Fruit fly (Drosophila melanogaster) whole organism, embryonic: ENCODE measurements around the gene Clbn.

ENCODE experiments used
- CG12104 ChIP-seq: fragments of 200-800 bp; sonication (Bioruptor generic); optimal IDR thresholded peaks from 3 replicates; lab custom pipeline; 2016; ENCODE audit warnings: missing biosample characterization, missing genetic modification characterization
- CG12744 ChIP-seq: fragments of 200-800 bp; sonication (Bioruptor generic); optimal IDR thresholded peaks from 2 replicates; lab custom pipeline; 2016; ENCODE audit warnings: missing biosample characterization, missing genetic modification characterization
- CG13624 ChIP-seq: fragments of 200-800 bp; sonication (Bioruptor generic); optimal IDR thresholded peaks from 2 replicates; lab custom pipeline; 2016; ENCODE audit warnings: missing biosample characterization, missing genetic modification characterization
- CG15269 ChIP-seq: fragments of 200-800 bp; sonication (Bioruptor generic); optimal IDR thresholded peaks from 2 replicates; lab custom pipeline; 2018; ENCODE audit warnings: missing biosample characterization, mild to moderate bottlenecking, missing genetic modification characterization, moderate library complexity
- CG1529 ChIP-seq: fragments of 200-800 bp; sonication (Bioruptor generic); optimal IDR thresholded peaks from 3 replicates; lab custom pipeline; 2018; ENCODE audit warnings: missing biosample characterization, missing genetic modification characterization
- CG15479 ChIP-seq: fragments of 200-800 bp; sonication (Bioruptor generic); optimal IDR thresholded peaks from 3 replicates; lab custom pipeline; 2019; ENCODE audit warnings: missing biosample characterization, mild to moderate bottlenecking, missing genetic modification characterization, moderate library complexity
- CG15514 ChIP-seq: fragments of 200-800 bp; sonication (Bioruptor generic); optimal IDR thresholded peaks from 3 replicates; lab custom pipeline; 2017; ENCODE audit warnings: missing biosample characterization, missing genetic modification characterization, mild to moderate bottlenecking, moderate library complexity, missing genetic modification reagents
- CG15601 ChIP-seq: fragments of 200-800 bp; sonication (Bioruptor generic); optimal IDR thresholded peaks from 3 replicates; lab custom pipeline; 2019; ENCODE audit warnings: missing biosample characterization, mild to moderate bottlenecking, missing genetic modification characterization, moderate library complexity
- CG1832 ChIP-seq: fragments of 200-800 bp; sonication (Bioruptor generic); optimal IDR thresholded peaks from 2 replicates; lab custom pipeline; 2017; ENCODE audit warnings: missing biosample characterization, mild to moderate bottlenecking, missing genetic modification characterization, inconsistent platforms
- CG2120 ChIP-seq: fragments of 200-800 bp; sonication (Bioruptor generic); optimal IDR thresholded peaks from 3 replicates; lab custom pipeline; 2016; ENCODE audit warnings: missing biosample characterization, missing genetic modification characterization
- CG31441 ChIP-seq: fragments of 200-800 bp; sonication (Bioruptor generic); IDR thresholded peaks from 2 replicates; pipeline ENCODE4 v1.3.6; 2022; ENCODE audit warnings: missing biosample characterization, missing genetic modification characterization
- CG3163 ChIP-seq: fragments of 200-800 bp; sonication (Bioruptor generic); optimal IDR thresholded peaks from 3 replicates; lab custom pipeline; 2016; ENCODE audit warnings: missing biosample characterization, missing genetic modification characterization
- CG4360 ChIP-seq: fragments of 200-800 bp; sonication (Bioruptor generic); IDR thresholded peaks from 2 replicates; pipeline ENCODE4 v1.3.6; 2022; ENCODE audit warnings: missing biosample characterization, missing genetic modification characterization
- CG6813 ChIP-seq: fragments of 200-800 bp; sonication (Bioruptor generic); optimal IDR thresholded peaks from 2 replicates; lab custom pipeline; 2017; ENCODE audit warnings: missing biosample characterization, missing genetic modification characterization, mild to moderate bottlenecking, moderate library complexity, missing genetic modification reagents
- CG7357 ChIP-seq: fragments of 200-800 bp; sonication (Bioruptor generic); IDR thresholded peaks from 3 replicates; pipeline ENCODE4 v1.3.6; 2022; ENCODE audit warnings: missing biosample characterization, missing genetic modification characterization
- CG7928 ChIP-seq: fragments of 200-800 bp; sonication (Bioruptor generic); optimal IDR thresholded peaks from 2 replicates; lab custom pipeline; 2017; ENCODE audit warnings: missing biosample characterization, mild to moderate bottlenecking, missing genetic modification characterization
- CG8281 ChIP-seq: fragments of 200-800 bp; sonication (Bioruptor generic); optimal IDR thresholded peaks from 2 replicates; lab custom pipeline; 2018; ENCODE audit warnings: missing biosample characterization, mild to moderate bottlenecking, missing genetic modification characterization, moderate library complexity
- CoRest ChIP-seq: fragments of 200-800 bp; sonication (Bioruptor generic); optimal IDR thresholded peaks from 3 replicates; lab custom pipeline; 2018; ENCODE audit warnings: missing biosample characterization, mild to moderate bottlenecking, missing genetic modification characterization, moderate library complexity
- CrebB ChIP-seq: fragments of 200-800 bp; sonication (Bioruptor generic); optimal IDR thresholded peaks from 3 replicates; lab custom pipeline; 2018; ENCODE audit warnings: missing biosample characterization, mild to moderate bottlenecking, missing genetic modification characterization
- D19A ChIP-seq: fragments of 200-800 bp; optimal IDR thresholded peaks from 3 replicates; lab custom pipeline; 2019; ENCODE audit warnings: missing biosample characterization, mild to moderate bottlenecking, missing genetic modification characterization, moderate library complexity
- Doc2 ChIP-seq: fragments of 200-800 bp; sonication (Bioruptor generic); IDR thresholded peaks from 2 replicates; pipeline ENCODE4 v1.3.6; 2022; ENCODE audit warnings: missing biosample characterization, missing genetic modification characterization
- HLH3B ChIP-seq: fragments of 200-800 bp; sonication (Bioruptor generic); IDR thresholded peaks from 2 replicates; pipeline ENCODE4 v1.3.6; 2022; ENCODE audit warnings: missing biosample characterization, missing genetic modification characterization
- HmgZ ChIP-seq: fragments of 200-800 bp; sonication (Bioruptor generic); optimal IDR thresholded peaks from 2 replicates; lab custom pipeline; 2018; ENCODE audit warnings: missing biosample characterization, mild to moderate bottlenecking, missing genetic modification characterization
- Kr ChIP-seq: fragments of 200-800 bp; sonication (Bioruptor generic); optimal IDR thresholded peaks from 2 replicates; lab custom pipeline; 2017; ENCODE audit warnings: missing biosample characterization, mild to moderate bottlenecking, missing genetic modification characterization
- Nf-YB ChIP-seq: fragments of 200-800 bp; sonication (Bioruptor generic); optimal IDR thresholded peaks from 3 replicates; lab custom pipeline; 2019; ENCODE audit warnings: missing biosample characterization, mild to moderate bottlenecking, missing genetic modification characterization, moderate library complexity
- Ptx1 ChIP-seq: fragments of 200-800 bp; sonication (Bioruptor generic); IDR thresholded peaks from 2 replicates; pipeline ENCODE4 v1.3.6; 2022; ENCODE audit warnings: missing biosample characterization, missing genetic modification characterization
- Xrp1 ChIP-seq: fragments of 200-800 bp; sonication (Bioruptor generic); IDR thresholded peaks from 2 replicates; pipeline ENCODE4 v1.3.6; 2022; ENCODE audit warnings: missing biosample characterization, missing genetic modification characterization
- chm ChIP-seq: fragments of 200-800 bp; sonication (Bioruptor generic); IDR thresholded peaks from 2 replicates; pipeline ENCODE4 v1.3.6; 2022; ENCODE audit warnings: missing biosample characterization, missing genetic modification characterization
- crc ChIP-seq: fragments of 200-800 bp; sonication (Bioruptor generic); optimal IDR thresholded peaks from 2 replicates; lab custom pipeline; 2016; ENCODE audit warnings: missing biosample characterization, missing genetic modification characterization
- cwo ChIP-seq: fragments of 200-800 bp; sonication (Bioruptor generic); optimal IDR thresholded peaks from 3 replicates; lab custom pipeline; 2017; ENCODE audit warnings: missing biosample characterization, missing genetic modification characterization, mild to moderate bottlenecking, moderate library complexity, missing genetic modification reagents
- danr ChIP-seq: fragments of 200-800 bp; sonication (Bioruptor generic); IDR thresholded peaks from 2 replicates; pipeline ENCODE4 v1.3.6; 2022; ENCODE audit warnings: missing biosample characterization, missing genetic modification characterization
- dmrt99B ChIP-seq: fragments of 200-800 bp; sonication (Bioruptor generic); optimal IDR thresholded peaks from 2 replicates; lab custom pipeline; 2018; ENCODE audit warnings: missing biosample characterization, mild to moderate bottlenecking, missing genetic modification characterization, moderate library complexity
- esg ChIP-seq: fragments of 200-800 bp; sonication (Bioruptor generic); conservative IDR thresholded peaks from 2 replicates; pipeline ENCODE4 v1.3.6; 2022; ENCODE audit warnings: missing biosample characterization, missing genetic modification characterization
- h ChIP-seq: fragments of >200 bp; optimal IDR thresholded peaks from 2 replicates; lab custom pipeline; 2017
- klu ChIP-seq: fragments of 200-800 bp; sonication (Bioruptor generic); IDR thresholded peaks from 2 replicates; pipeline ENCODE4 v1.3.6; 2022; ENCODE audit warnings: missing biosample characterization, missing genetic modification characterization
- lmd ChIP-seq: fragments of 200-800 bp; sonication (Bioruptor generic); IDR thresholded peaks from 2 replicates; pipeline ENCODE4 v1.3.6; 2022; ENCODE audit warnings: missing biosample characterization, missing genetic modification characterization
- nmo ChIP-seq: fragments of 200-800 bp; sonication (Bioruptor generic); optimal IDR thresholded peaks from 2 replicates; lab custom pipeline; 2018; ENCODE audit warnings: missing biosample characterization, mild to moderate bottlenecking, missing genetic modification characterization, moderate library complexity
- oc ChIP-seq: fragments of 200-800 bp; sonication (Bioruptor generic); optimal IDR thresholded peaks from 2 replicates; lab custom pipeline; 2018; ENCODE audit warnings: missing biosample characterization, mild to moderate bottlenecking, missing genetic modification characterization, moderate library complexity
- pan ChIP-seq, 4 experiments: fragments of >200 bp in 3 of 4; fragments of 200-800 bp in 1 of 4; sonication (Bioruptor generic) in 1 of 4; optimal IDR thresholded peaks in 3 of 4; IDR thresholded peaks in 1 of 4; 2 replicates each; pipeline versions ENCODE4 v1.3.6 to Lab custom; 2017 to 2022; ENCODE audit warnings: missing biosample characterization in 2 of 4, missing genetic modification characterization in 2 of 4, mixed read lengths in 1 of 4
- scrt ChIP-seq: fragments of 200-800 bp; sonication (Bioruptor generic); optimal IDR thresholded peaks from 2 replicates; lab custom pipeline; 2018; ENCODE audit warnings: missing biosample characterization, mild to moderate bottlenecking, missing genetic modification characterization, moderate library complexity
- sens ChIP-seq: fragments of 200-800 bp; sonication (Bioruptor generic); peaks from one replicate; lab custom pipeline; 2016; ENCODE audit warnings: missing biosample characterization, missing genetic modification characterization
- sisA ChIP-seq: fragments of 200-800 bp; sonication (Bioruptor generic); IDR thresholded peaks from 2 replicates; pipeline ENCODE4 v1.3.6; 2022; ENCODE audit warnings: missing biosample characterization, missing genetic modification characterization
- slbo ChIP-seq: fragments of 200-800 bp; sonication (Bioruptor generic); IDR thresholded peaks from 2 replicates; pipeline ENCODE4 v1.3.6; 2022; ENCODE audit warnings: missing biosample characterization, missing genetic modification characterization
- so ChIP-seq: fragments of 200-800 bp; sonication (Bioruptor generic); IDR thresholded peaks from 3 replicates; pipeline ENCODE4 v1.3.6; 2022; ENCODE audit warnings: missing biosample characterization, missing genetic modification characterization
- ssp ChIP-seq: fragments of 200-800 bp; sonication (Bioruptor generic); IDR thresholded peaks from 2 replicates; pipeline ENCODE4 v1.3.6; 2022; ENCODE audit warnings: missing biosample characterization, missing genetic modification characterization
- sug ChIP-seq: fragments of 200-800 bp; optimal IDR thresholded peaks from 2 replicates; lab custom pipeline; 2019; ENCODE audit warnings: missing biosample characterization, mild to moderate bottlenecking, missing genetic modification characterization, moderate library complexity
- yki ChIP-seq: fragments of >200 bp; optimal IDR thresholded peaks from 3 replicates; lab custom pipeline; 2018
- zen ChIP-seq: fragments of 200-800 bp; sonication (Bioruptor generic); optimal IDR thresholded peaks from 3 replicates; lab custom pipeline; 2018; ENCODE audit warnings: missing biosample characterization, mild to moderate bottlenecking, missing genetic modification characterization, moderate library complexity
- zen2 ChIP-seq: fragments of 200-800 bp; sonication (Bioruptor generic); IDR thresholded peaks from 3 replicates; pipeline ENCODE4 v1.3.6; 2022; ENCODE audit warnings: missing biosample characterization, missing genetic modification characterization; ENCODE audit not compliant: partially characterized antibody

The Clbn gene

dm6 chr3R:25137565-25138367 is 10.5 kb downstream of the Clbn start, which contains the start of gene danr (continued):
- TF ChIP-seq CG1529 (GFP tag; lab: Kevin White, UChicago) (no peak), CG8281 (no peak), CG12744 (GFP tag; lab: Kevin White, UChicago) (no peak), yki (lab: Kevin White, UChicago) (peak; percentile 53), dmrt99B (tag; lab: Kevin White, UChicago) (no peak), sisA (no peak), CG15479 (GFP tag; lab: Kevin White, UChicago) (peak; percentile 61), so (GFP tag; lab: Robert Waterston, UW) (no peak), danr (GFP tag; lab: Robert Waterston, UW) (0 out of 2 replicates have a peak, but pooled peaks have one; percentile 10), ssp (GFP tag; lab: Robert Waterston, UW) (no peak), h (lab: Kevin White, UChicago) (no peak), scrt (peak; percentile 96), klu (GFP tag; lab: Robert Waterston, UW) (no peak), Nf-YB (GFP tag; lab: Kevin White, UChicago) (peak; percentile 96), chm (GFP tag; lab: Robert Waterston, UW) (peak; percentile 16; the same call in 1 of the 2 replicates), CrebB (no peak), Ptx1 (GFP tag; lab: Robert Waterston, UW) (no peak), oc (tag; lab: Kevin White, UChicago) (no peak), Kr (peak; percentile 62), Doc2 (no peak)

- TF ChIP-seq CG13624 (GFP tag; lab: Kevin White, UChicago) (no peak), D19A (tag; lab: Kevin White, UChicago) (no peak), nmo (GFP tag; lab: Kevin White, UChicago) (no peak), scrt (peak; percentile 37), CG31441 (GFP tag; lab: Robert Waterston, UW) (peak; percentile 39; the same call in 1 of the 2 replicates), CG15269 (tag; lab: Kevin White, UChicago) (peak; percentile 22), sisA (no peak), CG1832 (GFP tag; lab: Kevin White, UChicago) (no peak), lmd (GFP tag; lab: Robert Waterston, UW) (no peak), zen2 (no peak), CG6813 (GFP tag; lab: Kevin White, UChicago) (no peak), CoRest (tag; lab: Kevin White, UChicago) (peak; percentile 27), HmgZ (tag; lab: Kevin White, UChicago) (no peak), CG2120 (peak; percentile 36), CG15514 (GFP tag; lab: Kevin White, UChicago) (peak; percentile 13), pan (optimal IDR thresholded peaks at IDR 0.05; lab: Kevin White, UChicago) (no peak), pan (GFP tag; optimal IDR thresholded peaks at IDR 0.05 in 1 of 2, IDR thresholded peaks at IDR 0.05 in 1 of 2) (no peak), HLH3B (GFP tag; lab: Robert Waterston, UW) (no peak), CG12104 (GFP tag; lab: Kevin White, UChicago) (no peak), sug (tag; lab: Kevin White, UChicago) (peak; percentile 32), CG4360 (GFP tag; lab: Robert Waterston, UW) (no peak), cwo (GFP tag; lab: Kevin White, UChicago) (peak; percentile 50), esg (GFP tag; lab: Robert Waterston, UW) (no peak), CG3163 (GFP tag; lab: Kevin White, UChicago) (no peak), CG15601 (tag; lab: Kevin White, UChicago) (no peak), crc (GFP tag; lab: Kevin White, UChicago) (no peak), so (GFP tag; lab: Robert Waterston, UW) (no peak), slbo (0 out of 2 replicates have a peak, but pooled peaks have one; percentile 15), CG7928 (GFP tag; lab: Kevin White, UChicago) (no peak), zen (tag; lab: Kevin White, UChicago) (no peak), sens (peak; percentile 57), CG7357 (GFP tag; lab: Robert Waterston, UW) (0 out of 3 replicates have a peak, but pooled peaks have one; percentile 25), Xrp1 (0 out of 2 replicates have a peak, but pooled peaks have one; percentile 9)
Measured at dm6 chr3R:25152342-25152741, 25.0 kb downstream of the Clbn start.
